Worm (Caenorhabditis elegans) whole organism, young adult: ENCODE data around the gene aldo-1.
A peak's percentile ranks its signal among the peaks of the same experiment; 100 is the strongest.

Experiments
- B0019.2 ChIP-seq: fragments of 200-800 bp; sonication (Bioruptor generic); conservative IDR thresholded peaks from 2 replicates; pipeline ENCODE4 v1.3.6; 2022; ENCODE audit warnings: missing genetic modification reagents, missing genetic modification characterization, missing compliant biosample characterization
- B0035.1 ChIP-seq: sonication (generic microtip); optimal IDR thresholded peaks from 2 replicates; lab custom pipeline; 2016; ENCODE audit warnings: missing genetic modification characterization, mild to moderate bottlenecking, missing compliant biosample characterization, missing genotype, missing genetic modification reagents
- B0336.3 ChIP-seq: fragments of 200-800 bp; sonication (Bioruptor generic); IDR thresholded peaks from 2 replicates; pipeline ENCODE4 v1.3.6; 2022; ENCODE audit warnings: missing genetic modification characterization, missing compliant biosample characterization
- F10E7.11 ChIP-seq: sonication (generic microtip); optimal IDR thresholded peaks from 2 replicates; lab custom pipeline; 2017; ENCODE audit warnings: mild to moderate bottlenecking, missing genetic modification characterization, moderate library complexity, missing compliant biosample characterization
- K11D2.4 ChIP-seq: fragments of 200-800 bp; sonication (Bioruptor generic); IDR thresholded peaks from 2 replicates; pipeline ENCODE4 v1.3.6; 2022; ENCODE audit warnings: missing genetic modification reagents, missing genetic modification characterization, missing compliant biosample characterization
- K12H6.12 ChIP-seq: fragments of 200-800 bp; sonication (Bioruptor generic); optimal IDR thresholded peaks from 2 replicates; lab custom pipeline; 2018; ENCODE audit warnings: mild to moderate bottlenecking, missing genetic modification characterization, missing compliant biosample characterization
- T26A5.8 ChIP-seq: sonication (generic microtip); optimal IDR thresholded peaks from 2 replicates; lab custom pipeline; 2016; ENCODE audit warnings: missing genetic modification characterization, missing compliant biosample characterization
- Y53F4B.3 ChIP-seq: fragments of 200-800 bp; sonication (Bioruptor generic); IDR thresholded peaks from 2 replicates; pipeline ENCODE4 v1.3.6; 2022; ENCODE audit warnings: missing genetic modification reagents, missing genetic modification characterization, missing compliant biosample characterization
- Y53G8AR.9 ChIP-seq: fragments of 200-800 bp; sonication (Bioruptor generic); conservative IDR thresholded peaks from 2 replicates; pipeline ENCODE4 v1.3.6; 2022; ENCODE audit warnings: missing genetic modification reagents, missing genetic modification characterization, missing compliant biosample characterization
- Y56A3A.18 ChIP-seq: fragments of 200-800 bp; sonication (Bioruptor generic); IDR thresholded peaks from 2 replicates; pipeline ENCODE4 v1.3.6; 2022; ENCODE audit warnings: missing genetic modification reagents, missing genetic modification characterization, missing compliant biosample characterization
- ZK185.1 ChIP-seq: sonication (generic microtip); optimal IDR thresholded peaks from 2 replicates; lab custom pipeline; 2016; ENCODE audit warnings: mild to moderate bottlenecking, missing genetic modification characterization, missing compliant biosample characterization; ENCODE audit not compliant: poor library complexity, severe bottlenecking
- ama-1 ChIP-seq, 3 experiments: fragments of 150-350 bp in 1 of 3; sonication (generic microtip) in 2 of 3; optimal IDR thresholded peaks; 2 replicates each; lab custom pipeline; 2014 to 2018; ENCODE audit warnings: missing biosample characterization in 2 of 3, missing genetic modification characterization in 2 of 3, missing genetic modification reagents in 2 of 3
- attf-5 ChIP-seq: fragments of 200-800 bp; sonication (Bioruptor generic); optimal IDR thresholded peaks from 2 replicates; lab custom pipeline; 2018; ENCODE audit warnings: mild to moderate bottlenecking, missing genetic modification characterization, missing compliant biosample characterization
- cebp-1 ChIP-seq, 2 experiments: fragments of 200-800 bp in 1 of 2; sonication (Bioruptor generic) in 1 of 2; sonication (generic microtip) in 1 of 2; IDR thresholded peaks in 1 of 2; optimal IDR thresholded peaks in 1 of 2; 2 replicates each; pipeline versions ENCODE4 v1.3.6 to Lab custom; 2017 to 2022; ENCODE audit warnings: missing compliant biosample characterization in 2 of 2, missing genetic modification characterization in 2 of 2, mild to moderate bottlenecking in 1 of 2, missing genetic modification reagents in 1 of 2, moderate library complexity in 1 of 2
- ceh-27 ChIP-seq: fragments of 200-800 bp; sonication (Bioruptor generic); optimal IDR thresholded peaks from 2 replicates; lab custom pipeline; 2018; ENCODE audit warnings: mild to moderate bottlenecking, missing genetic modification characterization, moderate library complexity, missing compliant biosample characterization
- ceh-91 ChIP-seq: fragments of 200-800 bp; sonication (Bioruptor generic); IDR thresholded peaks from 2 replicates; pipeline ENCODE4 v1.3.6; 2022; ENCODE audit warnings: missing genetic modification reagents, missing genetic modification characterization, missing compliant biosample characterization
- chd-7 ChIP-seq: sonication (generic microtip); optimal IDR thresholded peaks from 2 replicates; lab custom pipeline; 2016; ENCODE audit warnings: mild to moderate bottlenecking, missing genetic modification characterization, moderate library complexity, missing compliant biosample characterization
- die-1 ChIP-seq: sonication (generic microtip); optimal IDR thresholded peaks from 2 replicates; lab custom pipeline; 2016; ENCODE audit warnings: missing genotype, mild to moderate bottlenecking, missing genetic modification characterization, missing compliant biosample characterization
- dox-1 ChIP-seq: fragments of 200-800 bp; sonication (Bioruptor generic); IDR thresholded peaks from 2 replicates; pipeline ENCODE4 v1.3.6; 2022; ENCODE audit warnings: missing genetic modification reagents, missing genetic modification characterization, missing compliant biosample characterization
- ekl-4 ChIP-seq: fragments of 200-800 bp; sonication (Bioruptor generic); IDR thresholded peaks from 2 replicates; pipeline ENCODE4 v1.3.6; 2022; ENCODE audit warnings: missing genetic modification reagents, missing genetic modification characterization, missing compliant biosample characterization
- gei-17 ChIP-seq: fragments of 200-800 bp; sonication (Bioruptor generic); optimal IDR thresholded peaks from 2 replicates; lab custom pipeline; 2018; ENCODE audit warnings: mild to moderate bottlenecking, missing genetic modification characterization, missing compliant biosample characterization
- him-1 ChIP-seq: sonication (generic microtip); optimal IDR thresholded peaks from 2 replicates; lab custom pipeline; 2016; ENCODE audit warnings: missing genotype, missing genetic modification reagents, missing genetic modification characterization, missing compliant biosample characterization
- hmg-1.2 ChIP-seq: fragments of 200-800 bp; sonication (Bioruptor generic); IDR thresholded peaks from 2 replicates; pipeline ENCODE4 v1.3.6; 2022; ENCODE audit warnings: missing genetic modification reagents, missing genetic modification characterization, missing compliant biosample characterization
- let-607 ChIP-seq, 2 experiments: fragments of 200-800 bp in 1 of 2; sonication (Bioruptor generic) in 1 of 2; sonication (generic microtip) in 1 of 2; optimal IDR thresholded peaks; 2 replicates each; lab custom pipeline; 2016 to 2018; ENCODE audit warnings: mild to moderate bottlenecking in 2 of 2, missing compliant biosample characterization in 2 of 2, missing genetic modification characterization in 2 of 2, moderate library complexity in 2 of 2, missing genotype in 1 of 2
- lin-35 ChIP-seq, 3 experiments: fragments of 150-350 bp in 2 of 3; sonication (generic microtip) in 1 of 3; optimal IDR thresholded peaks; 2 replicates each; lab custom pipeline; 2014 to 2018; ENCODE audit warnings: missing biosample characterization in 3 of 3, missing genetic modification characterization in 3 of 3, missing genetic modification reagents in 3 of 3
- lin-40 ChIP-seq: sonication (generic microtip); optimal IDR thresholded peaks from 2 replicates; lab custom pipeline; 2016; ENCODE audit warnings: missing genetic modification characterization, mild to moderate bottlenecking, missing compliant biosample characterization, missing genotype, missing genetic modification reagents
- lsy-27 ChIP-seq: sonication (generic microtip); optimal IDR thresholded peaks from 2 replicates; lab custom pipeline; 2017; ENCODE audit warnings: missing genetic modification characterization, mild to moderate bottlenecking, missing compliant biosample characterization, antibody characterized with exemption, missing genotype, borderline replicate concordance; ENCODE audit not compliant: insufficient read depth
- madf-10 ChIP-seq: sonication (generic microtip); optimal IDR thresholded peaks from 2 replicates; lab custom pipeline; 2016; ENCODE audit warnings: mild to moderate bottlenecking, missing genetic modification characterization, missing compliant biosample characterization
- madf-3 ChIP-seq: fragments of 200-800 bp; sonication (Bioruptor generic); IDR thresholded peaks from 2 replicates; pipeline ENCODE4 v1.3.6; 2022; ENCODE audit warnings: missing genetic modification reagents, missing genetic modification characterization, missing compliant biosample characterization
- mcd-1 ChIP-seq: fragments of 200-800 bp; sonication (Bioruptor generic); IDR thresholded peaks from 2 replicates; pipeline ENCODE4 v1.3.6; 2022; ENCODE audit warnings: missing genetic modification reagents, missing genetic modification characterization, missing compliant biosample characterization
- nfyb-1 ChIP-seq: fragments of 200-800 bp; sonication (Bioruptor generic); IDR thresholded peaks from 2 replicates; pipeline ENCODE4 v1.3.6; 2022; ENCODE audit warnings: missing genetic modification reagents, missing genetic modification characterization, missing compliant biosample characterization
- nhr-80 ChIP-seq: sonication (generic microtip); optimal IDR thresholded peaks from 2 replicates; lab custom pipeline; 2016; ENCODE audit warnings: missing genetic modification characterization, missing compliant biosample characterization
- pbrm-1 ChIP-seq: fragments of 200-800 bp; sonication (Bioruptor generic); IDR thresholded peaks from 2 replicates; pipeline ENCODE4 v1.3.6; 2022; ENCODE audit warnings: missing genetic modification reagents, missing genetic modification characterization, missing compliant biosample characterization
- pha-4 ChIP-seq: fragments of 150-350 bp; sonication (generic microtip); optimal IDR thresholded peaks from 2 replicates; lab custom pipeline; 2014; ENCODE audit warnings: missing biosample characterization, missing genetic modification reagents, missing genetic modification characterization
- rpc-1 ChIP-seq, 2 experiments: fragments of 150-350 bp in 1 of 2; sonication (generic microtip) in 1 of 2; optimal IDR thresholded peaks; 2 replicates each; lab custom pipeline; 2014 to 2018; ENCODE audit warnings: missing biosample characterization in 1 of 2, missing genetic modification characterization in 1 of 2, missing genetic modification reagents in 1 of 2, missing genotype in 1 of 2
- snpc-4 ChIP-seq, 5 experiments: fragments of 150-350 bp in 1 of 5; sonication (generic microtip) in 4 of 5; optimal IDR thresholded peaks; 2 replicates each; lab custom pipeline; 2014 to 2018; ENCODE audit warnings: missing genetic modification characterization in 5 of 5, missing biosample characterization in 3 of 5, antibody characterized with exemption in 2 of 5, mild to moderate bottlenecking in 2 of 5, missing compliant biosample characterization in 2 of 5, missing genotype in 2 of 5, moderate library complexity in 2 of 5, missing genetic modification reagents in 1 of 5
- sptf-2 ChIP-seq: fragments of 200-800 bp; sonication (Bioruptor generic); optimal IDR thresholded peaks from 2 replicates; lab custom pipeline; 2018; ENCODE audit warnings: mild to moderate bottlenecking, missing genetic modification characterization, missing compliant biosample characterization
- tbp1 ChIP-seq: fragments of 200-800 bp; sonication (Bioruptor generic); optimal IDR thresholded peaks from 2 replicates; lab custom pipeline; 2018; ENCODE audit warnings: mild to moderate bottlenecking, missing genetic modification characterization, missing compliant biosample characterization
- unc-62 ChIP-seq: fragments of 150-350 bp; optimal IDR thresholded peaks from 2 replicates; lab custom pipeline; 2014; ENCODE audit warnings: missing biosample characterization, missing genetic modification reagents, missing genetic modification characterization
- zfh-2 ChIP-seq: fragments of 200-800 bp; sonication (Bioruptor generic); conservative IDR thresholded peaks from 2 replicates; pipeline ENCODE4 v1.3.6; 2022; ENCODE audit warnings: missing genetic modification reagents, missing genetic modification characterization, missing compliant biosample characterization
- ztf-22 ChIP-seq: fragments of 200-800 bp; sonication (Bioruptor generic); optimal IDR thresholded peaks from 2 replicates; lab custom pipeline; 2018; ENCODE audit warnings: mild to moderate bottlenecking, missing genetic modification characterization, moderate library complexity, missing compliant biosample characterization
- ztf-26 ChIP-seq: sonication (generic microtip); optimal IDR thresholded peaks from 2 replicates; lab custom pipeline; 2017; ENCODE audit warnings: missing genetic modification characterization, missing compliant biosample characterization

aldo-1 gene

DNA sequence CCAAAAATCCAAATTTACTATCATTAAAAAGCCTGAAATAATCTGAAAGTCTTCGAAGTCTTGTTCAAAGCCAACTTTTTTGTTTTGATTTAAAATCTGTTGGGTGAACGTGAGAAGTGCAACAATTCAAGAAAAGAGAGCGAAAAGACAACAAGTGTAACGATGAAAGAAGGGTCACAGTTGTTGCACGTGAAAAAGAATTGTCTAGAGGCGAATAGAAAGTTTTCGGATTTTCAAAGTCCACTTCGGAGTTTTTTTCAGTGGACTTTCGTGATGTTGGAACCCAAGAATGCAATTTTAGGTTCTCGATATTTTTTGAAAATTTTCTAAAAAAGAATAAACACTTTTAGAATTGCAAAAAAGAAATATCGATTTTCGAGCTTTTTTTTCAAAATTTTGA lies 14.8 kb downstream of the aldo-1 start:
- TF ChIP-seq ztf-26 (tag; lab: Kevin White, UChicago) = peak; percentile 56
- TF ChIP-seq lin-40 = peak; percentile 1
- TF ChIP-seq B0019.2 (GFP tag; lab: Robert Waterston, UW) = no peak
- TF ChIP-seq, all 124 proteins: peak for 2

DNA sequence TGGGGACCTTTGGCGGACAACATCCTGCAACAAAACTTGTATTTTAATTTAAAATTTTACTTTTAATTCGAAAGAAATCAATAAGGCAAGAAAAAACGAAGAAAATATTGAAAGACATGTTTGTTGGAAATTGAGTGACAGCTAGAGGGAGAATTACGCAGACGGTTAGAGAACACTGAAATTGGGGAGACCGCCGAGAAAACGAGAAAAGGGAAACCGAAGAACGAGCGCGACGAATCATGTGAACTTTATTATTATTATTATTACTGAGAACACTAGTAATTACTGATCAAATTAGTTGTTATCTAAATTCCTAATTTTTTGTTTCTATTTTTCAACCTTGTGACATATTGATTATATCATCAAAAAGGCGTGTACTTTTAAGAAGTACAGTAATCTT lies 15.8 kb downstream of the aldo-1 start, which contains the start of gene mmad-1:
Gene mmad-1 (minus strand): TSS at position 24 of the 400 bp plus-strand sequence.
- TF ChIP-seq cebp-1 (GFP tag; IDR thresholded peaks at IDR 0.05; lab: Robert Waterston, UW) = no peak
- TF ChIP-seq cebp-1 (tag; optimal IDR thresholded peaks at IDR 0.05; lab: Kevin White, UChicago) = peak; percentile 70
- no peak for TF ChIP-seq ceh-27 (GFP tag; lab: Kevin White, UChicago)
- TF ChIP-seq nhr-80 = peak; percentile 63
- TF ChIP-seq mcd-1 (GFP tag; lab: Robert Waterston, UW) = peak; percentile 34; the same call in 1 of the 2 replicates
- TF ChIP-seq K11D2.4 (GFP tag; lab: Robert Waterston, UW) = peak; percentile 43; the same call in 1 of the 2 replicates
- TF ChIP-seq snpc-4 (GFP tag; optimal IDR thresholded peaks at IDR 0.05; lab: Kevin White, UChicago) = no peak
- peak in 2 of 4 experiments; percentile 14 to 33 for TF ChIP-seq snpc-4 (tag; optimal IDR thresholded peaks at IDR 0.05; lab: Kevin White, UChicago)
- TF ChIP-seq tbp1 (GFP tag; lab: Kevin White, UChicago) = peak; percentile 57
- TF ChIP-seq pha-4 = peak; percentile 50
- TF ChIP-seq die-1 (tag; lab: Kevin White, UChicago) = no peak
- TF ChIP-seq him-1 (tag; lab: Kevin White, UChicago) = no peak
- peak; percentile 35 for TF ChIP-seq lin-40
- TF ChIP-seq dox-1 = peak; percentile 25; the same call in 1 of the 2 replicates
- no peak for TF ChIP-seq lin-35 (GFP tag; optimal IDR thresholded peaks at IDR 0.05; lab: Kevin White, UChicago)
- TF ChIP-seq attf-5 (GFP tag; lab: Kevin White, UChicago) = peak; percentile 78
- peak in 1 of 2 experiments; percentile 35 for TF ChIP-seq let-607 (tag; optimal IDR thresholded peaks at IDR 0.05; lab: Kevin White, UChicago)
- no peak for TF ChIP-seq T26A5.8 (tag; lab: Kevin White, UChicago)
- no peak for TF ChIP-seq nfyb-1
- TF ChIP-seq unc-62 = peak; percentile 86
- TF ChIP-seq ama-1 (optimal IDR thresholded peaks at IDR 0.05; lab: Kevin White, UChicago) = peak; percentile 72
- no peak for TF ChIP-seq ama-1 (GFP tag; optimal IDR thresholded peaks at IDR 0.05; lab: Kevin White, UChicago)
- no peak for TF ChIP-seq Y56A3A.18
- TF ChIP-seq gei-17 (GFP tag; lab: Kevin White, UChicago) = no peak
- TF ChIP-seq madf-10 = peak; percentile 47
- no peak for TF ChIP-seq ceh-91 (GFP tag; lab: Robert Waterston, UW)
- TF ChIP-seq chd-7 (tag; lab: Kevin White, UChicago) = peak; percentile 51
- peak; percentile 46; the same call in 1 of the 2 replicates for TF ChIP-seq pbrm-1 (GFP tag; lab: Robert Waterston, UW)
- TF ChIP-seq ZK185.1 (tag; lab: Kevin White, UChicago) = peak; percentile 11
- TF ChIP-seq B0336.3 (GFP tag; lab: Robert Waterston, UW) = peak; percentile 20; the same call in 1 of the 2 replicates
- no peak for TF ChIP-seq zfh-2 (GFP tag; lab: Robert Waterston, UW)
- TF ChIP-seq ztf-22 (GFP tag; lab: Kevin White, UChicago) = peak; percentile 31
- TF ChIP-seq lsy-27 (tag; lab: Kevin White, UChicago) = no peak
- peak; percentile 91 for TF ChIP-seq hmg-1.2 (GFP tag; lab: Robert Waterston, UW)
- peak; percentile 2 for TF ChIP-seq K12H6.12 (tag; lab: Kevin White, UChicago)

DNA sequence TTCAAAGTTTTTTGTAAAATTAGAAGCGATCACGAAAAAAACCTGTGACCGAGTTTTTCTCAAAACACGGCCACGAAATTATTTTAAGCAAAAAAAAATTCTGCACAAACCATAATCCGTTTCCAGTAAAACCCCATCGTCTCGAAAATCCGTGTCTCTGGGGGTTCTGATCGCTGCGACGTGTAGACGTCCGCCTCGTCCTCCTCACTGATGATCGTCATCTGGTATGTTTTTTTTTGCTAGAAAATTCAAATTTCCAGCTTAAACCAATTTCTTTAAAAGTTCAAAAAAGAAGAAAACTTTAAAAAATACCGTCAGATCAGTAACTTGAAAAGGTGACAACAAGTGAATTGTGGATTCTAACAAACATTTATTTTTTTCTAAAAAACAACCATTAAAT lies 18.2 kb downstream of the aldo-1 start, which contains the start of gene Y76A2B.4:
Gene Y76A2B.4 (minus strand): TSS at position 241 of the 400 bp plus-strand sequence.
- peak; percentile 10 for TF ChIP-seq ZK185.1 (tag; lab: Kevin White, UChicago)
- TF ChIP-seq let-607 (tag; optimal IDR thresholded peaks at IDR 0.05; lab: Kevin White, UChicago) = peak in 1 of 2 experiments; percentile 23
- peak; percentile 55; the same call in 1 of the 2 replicates for TF ChIP-seq ekl-4 (GFP tag; lab: Robert Waterston, UW)
- TF ChIP-seq Y53G8AR.9 (GFP tag; lab: Robert Waterston, UW) = peak; percentile 79; the same call in 1 of the 2 replicates
- TF ChIP-seq madf-3 (GFP tag; lab: Robert Waterston, UW) = no peak
- TF ChIP-seq unc-62 = no peak
- TF ChIP-seq B0035.1 (tag; lab: Kevin White, UChicago) = no peak
- TF ChIP-seq pbrm-1 (GFP tag; lab: Robert Waterston, UW) = 0 out of 2 replicates have a peak, but pooled peaks have one; percentile 18
- TF ChIP-seq gei-17 (GFP tag; lab: Kevin White, UChicago) = no peak
- no peak for TF ChIP-seq Y53F4B.3 (GFP tag; lab: Robert Waterston, UW)
- TF ChIP-seq nhr-80 = no peak
- no peak for TF ChIP-seq F10E7.11 (tag; lab: Kevin White, UChicago)
- no peak for TF ChIP-seq rpc-1 (optimal IDR thresholded peaks at IDR 0.05; lab: Kevin White, UChicago)
- no peak for TF ChIP-seq rpc-1 (tag; optimal IDR thresholded peaks at IDR 0.05; lab: Kevin White, UChicago)
- peak; percentile 64 for TF ChIP-seq nfyb-1
- no peak for TF ChIP-seq chd-7 (tag; lab: Kevin White, UChicago)
- no peak for TF ChIP-seq sptf-2 (GFP tag; lab: Kevin White, UChicago)
